Worm (Caenorhabditis elegans) whole organism, L3 larva: ENCODE results near the gene F11C7.6.

ENCODE experiments used
- ZK546.5 ChIP-seq: sonication (generic microtip); optimal IDR thresholded peaks from 2 replicates; lab custom pipeline; 2017; ENCODE audit warnings: missing biosample characterization, missing genetic modification characterization
- ceh-28 ChIP-seq: fragments of 150-350 bp; optimal IDR thresholded peaks from 2 replicates; lab custom pipeline; 2014; ENCODE audit warnings: missing biosample characterization, missing genetic modification reagents, missing genetic modification characterization
- ceh-82 ChIP-seq: fragments of 150-350 bp; optimal IDR thresholded peaks from 2 replicates; lab custom pipeline; 2014; ENCODE audit warnings: missing biosample characterization, missing genetic modification characterization
- daf-12 ChIP-seq: fragments of 150-350 bp; optimal IDR thresholded peaks from 2 replicates; lab custom pipeline; 2014; ENCODE audit warnings: missing biosample characterization, missing genetic modification reagents, missing genetic modification characterization
- mdl-1 ChIP-seq: fragments of 150-350 bp; optimal IDR thresholded peaks from 2 replicates; lab custom pipeline; 2014; ENCODE audit warnings: missing biosample characterization, missing genetic modification characterization
- nhr-12 ChIP-seq: fragments of 150-350 bp; optimal IDR thresholded peaks from 2 replicates; lab custom pipeline; 2014; ENCODE audit warnings: missing biosample characterization, missing genetic modification characterization
- nhr-25 ChIP-seq: sonication (generic microtip); optimal IDR thresholded peaks from 2 replicates; lab custom pipeline; 2017; ENCODE audit warnings: missing biosample characterization, missing genetic modification characterization
- nhr-28 ChIP-seq: fragments of 150-350 bp; optimal IDR thresholded peaks from 2 replicates; lab custom pipeline; 2014; ENCODE audit warnings: missing biosample characterization, missing genetic modification characterization
- nhr-76 ChIP-seq: fragments of 150-350 bp; sonication (generic microtip); optimal IDR thresholded peaks from 5 replicates; lab custom pipeline; 2014; ENCODE audit warnings: missing biosample characterization, missing genetic modification characterization
- nhr-77 ChIP-seq: fragments of 150-350 bp; optimal IDR thresholded peaks from 2 replicates; lab custom pipeline; 2014; ENCODE audit warnings: missing biosample characterization, missing genetic modification characterization
- snpc-4 ChIP-seq: fragments of 150-350 bp; optimal IDR thresholded peaks from 2 replicates; lab custom pipeline; 2014; ENCODE audit warnings: missing biosample characterization, missing genetic modification characterization
- unc-39 ChIP-seq: sonication (generic microtip); optimal IDR thresholded peaks from 4 replicates; lab custom pipeline; 2017; ENCODE audit warnings: missing biosample characterization, missing genetic modification characterization
- zag-1 ChIP-seq: fragments of 150-350 bp; optimal IDR thresholded peaks from 2 replicates; lab custom pipeline; 2014; ENCODE audit warnings: missing biosample characterization, missing genetic modification characterization
- ztf-4 ChIP-seq: fragments of 150-350 bp; optimal IDR thresholded peaks from 2 replicates; lab custom pipeline; 2014; ENCODE audit warnings: missing biosample characterization, missing genetic modification characterization

ce11 chrX:17384343-17384742 is 17.0 kb upstream of the F11C7.6 start:
- no peak for TF ChIP-seq nhr-28 (tag; lab: Kevin White, UChicago)
- no peak for TF ChIP-seq zag-1
- no peak for TF ChIP-seq ZK546.5 (tag; lab: Kevin White, UChicago)
- TF ChIP-seq nhr-25 (tag; lab: Kevin White, UChicago) = no peak
- TF ChIP-seq unc-39 (tag; lab: Kevin White, UChicago) = no peak
- TF ChIP-seq nhr-12 (tag; lab: Kevin White, UChicago) = no peak
- TF ChIP-seq daf-12 (tag; lab: Kevin White, UChicago) = no peak
- no peak for TF ChIP-seq mdl-1 (tag; lab: Kevin White, UChicago)
- no peak for TF ChIP-seq nhr-77 (tag; lab: Kevin White, UChicago)
- no peak for TF ChIP-seq nhr-76 (tag; lab: Kevin White, UChicago)
- no peak for TF ChIP-seq snpc-4 (tag; lab: Kevin White, UChicago)
- TF ChIP-seq ceh-82 (tag; lab: Kevin White, UChicago) = no peak
- TF ChIP-seq ceh-28 (tag; lab: Kevin White, UChicago) = no peak
- TF ChIP-seq ztf-4 = no peak
